Fruit fly (Drosophila melanogaster) whole organism, embryonic: ENCODE results near the gene CG43797.

Source experiments
- ATbp ChIP-seq: fragments of 200-800 bp; sonication (Bioruptor generic); optimal IDR thresholded peaks from 2 replicates; lab custom pipeline; 2017; ENCODE audit warnings: missing biosample characterization, mild to moderate bottlenecking, missing genetic modification characterization, missing genetic modification reagents
- Awh ChIP-seq: fragments of 200-800 bp; sonication (Bioruptor generic); IDR thresholded peaks from 2 replicates; pipeline ENCODE4, ENCODE4 v1.3.6; 2022; ENCODE audit warnings: missing biosample characterization, missing genetic modification characterization
- CG10274 ChIP-seq: fragments of 200-800 bp; sonication (Bioruptor generic); optimal IDR thresholded peaks from 3 replicates; lab custom pipeline; 2017; ENCODE audit warnings: missing biosample characterization, mild to moderate bottlenecking, missing genetic modification characterization
- CG12744 ChIP-seq: fragments of 200-800 bp; sonication (Bioruptor generic); optimal IDR thresholded peaks from 2 replicates; lab custom pipeline; 2016; ENCODE audit warnings: missing biosample characterization, missing genetic modification characterization
- CG12942 ChIP-seq: fragments of 200-800 bp; sonication (Bioruptor generic); optimal IDR thresholded peaks from 3 replicates; lab custom pipeline; 2016; ENCODE audit warnings: missing biosample characterization, missing genetic modification characterization
- CG13624 ChIP-seq: fragments of 200-800 bp; sonication (Bioruptor generic); optimal IDR thresholded peaks from 2 replicates; lab custom pipeline; 2016; ENCODE audit warnings: missing biosample characterization, missing genetic modification characterization
- CG14050 ChIP-seq: fragments of 200-800 bp; sonication (Bioruptor generic); IDR thresholded peaks from 3 replicates; pipeline ENCODE4 v1.3.6; 2022; ENCODE audit warnings: missing biosample characterization, missing genetic modification characterization
- CG14965 ChIP-seq: fragments of 200-800 bp; sonication (Bioruptor generic); optimal IDR thresholded peaks from 2 replicates; lab custom pipeline; 2016; ENCODE audit warnings: missing biosample characterization, missing genetic modification characterization, borderline replicate concordance
- CG15073 ChIP-seq: fragments of 200-800 bp; sonication (Bioruptor generic); optimal IDR thresholded peaks from 2 replicates; lab custom pipeline; 2016; ENCODE audit warnings: missing biosample characterization, missing genetic modification characterization
- CG1603 ChIP-seq: fragments of 200-800 bp; sonication (Bioruptor generic); optimal IDR thresholded peaks from 2 replicates; lab custom pipeline; 2019; ENCODE audit warnings: missing biosample characterization, mild to moderate bottlenecking, missing genetic modification characterization, moderate library complexity
- CG17361 ChIP-seq: fragments of 200-800 bp; sonication (Bioruptor generic); IDR thresholded peaks from 3 replicates; pipeline ENCODE4 v1.3.6; 2022; ENCODE audit warnings: missing biosample characterization, missing genetic modification characterization
- CG17912 ChIP-seq: fragments of 200-800 bp; sonication (Bioruptor generic); optimal IDR thresholded peaks from 2 replicates; lab custom pipeline; 2018; ENCODE audit warnings: missing biosample characterization, mild to moderate bottlenecking, missing genetic modification characterization
- CG2129 ChIP-seq: fragments of 200-800 bp; sonication (Bioruptor generic); IDR thresholded peaks from 2 replicates; pipeline ENCODE4 v1.3.6; 2022; ENCODE audit warnings: missing biosample characterization, missing genetic modification characterization; ENCODE audit not compliant: partially characterized antibody
- CG30403 ChIP-seq: fragments of 200-800 bp; sonication (Bioruptor generic); optimal IDR thresholded peaks from 3 replicates; lab custom pipeline; 2016; ENCODE audit warnings: missing biosample characterization, missing genetic modification characterization
- CG32532 ChIP-seq: fragments of 200-800 bp; sonication (Bioruptor generic); IDR thresholded peaks from 2 replicates; pipeline ENCODE4 v1.3.6; 2022; ENCODE audit warnings: missing biosample characterization, missing genetic modification characterization
- CG32767 ChIP-seq: fragments of 200-800 bp; sonication (Bioruptor generic); IDR thresholded peaks from 2 replicates; pipeline ENCODE4 v1.3.6; 2022; ENCODE audit warnings: missing biosample characterization, missing genetic modification characterization
- CG34376 ChIP-seq: fragments of 200-800 bp; sonication (Bioruptor generic); optimal IDR thresholded peaks from 2 replicates; lab custom pipeline; 2018; ENCODE audit warnings: missing biosample characterization, mild to moderate bottlenecking, missing genetic modification characterization
- CG34422 ChIP-seq: fragments of 200-800 bp; sonication (Bioruptor generic); IDR thresholded peaks from 3 replicates; pipeline ENCODE4 v1.3.6; 2022; ENCODE audit warnings: missing biosample characterization, missing genetic modification characterization
- CG5180 ChIP-seq: fragments of 200-800 bp; sonication (Bioruptor generic); optimal IDR thresholded peaks from 3 replicates; lab custom pipeline; 2017; ENCODE audit warnings: missing biosample characterization, missing genetic modification characterization, mild to moderate bottlenecking, moderate library complexity, missing genetic modification reagents
- CG6272 ChIP-seq: fragments of 200-800 bp; sonication (Bioruptor generic); IDR thresholded peaks from 2 replicates; pipeline ENCODE4 v1.3.6; 2022; ENCODE audit warnings: missing biosample characterization, missing genetic modification characterization
- CG7357 ChIP-seq: fragments of 200-800 bp; sonication (Bioruptor generic); IDR thresholded peaks from 3 replicates; pipeline ENCODE4 v1.3.6; 2022; ENCODE audit warnings: missing biosample characterization, missing genetic modification characterization
- CG8281 ChIP-seq: fragments of 200-800 bp; sonication (Bioruptor generic); optimal IDR thresholded peaks from 2 replicates; lab custom pipeline; 2018; ENCODE audit warnings: missing biosample characterization, mild to moderate bottlenecking, missing genetic modification characterization, moderate library complexity
- CHES-1-like ChIP-seq: fragments of 200-800 bp; sonication (Bioruptor generic); optimal IDR thresholded peaks from 2 replicates; lab custom pipeline; 2016; ENCODE audit warnings: missing biosample characterization, missing genetic modification characterization
- CTCF ChIP-seq: fragments of 200-800 bp; sonication (Bioruptor generic); optimal IDR thresholded peaks from 2 replicates; lab custom pipeline; 2017; ENCODE audit warnings: missing biosample characterization, mild to moderate bottlenecking, missing genetic modification characterization, moderate library complexity
- Hmr ChIP-seq: fragments of 200-800 bp; sonication (Bioruptor generic); optimal IDR thresholded peaks from 3 replicates; lab custom pipeline; 2017; ENCODE audit warnings: mild to moderate bottlenecking, missing biosample characterization, missing genetic modification reagents, missing genetic modification characterization
- Meics ChIP-seq: fragments of 200-800 bp; sonication (Bioruptor generic); optimal IDR thresholded peaks from 2 replicates; lab custom pipeline; 2017; ENCODE audit warnings: missing biosample characterization, mild to moderate bottlenecking, missing genetic modification characterization
- NK7.1 ChIP-seq: fragments of 200-800 bp; sonication (Bioruptor generic); optimal IDR thresholded peaks from 3 replicates; lab custom pipeline; 2016; ENCODE audit warnings: missing biosample characterization, missing genetic modification characterization
- Pdp1 ChIP-seq, 2 experiments: fragments of 200-800 bp; sonication (Bioruptor generic); optimal IDR thresholded peaks; 3 replicates each; lab custom pipeline; 2016; ENCODE audit warnings: missing biosample characterization in 2 of 2, missing genetic modification characterization in 2 of 2, mild to moderate bottlenecking in 1 of 2, moderate library complexity in 1 of 2
- Sry-β ChIP-seq: fragments of 200-800 bp; sonication (Bioruptor generic); optimal IDR thresholded peaks from 2 replicates; lab custom pipeline; 2018; ENCODE audit warnings: missing biosample characterization, mild to moderate bottlenecking, missing genetic modification characterization, moderate library complexity
- Sry-δ ChIP-seq: fragments of 200-800 bp; sonication (Bioruptor generic); optimal IDR thresholded peaks from 2 replicates; lab custom pipeline; 2016; ENCODE audit warnings: missing biosample characterization, missing genetic modification characterization
- ap ChIP-seq: fragments of 200-800 bp; sonication (Bioruptor generic); IDR thresholded peaks from 2 replicates; pipeline ENCODE4 v1.3.6; 2022; ENCODE audit warnings: missing biosample characterization, missing genetic modification characterization
- cad ChIP-seq: fragments of >200 bp; optimal IDR thresholded peaks from 2 replicates; lab custom pipeline; 2017; ENCODE audit warnings: missing biosample characterization, missing genetic modification characterization
- caup ChIP-seq: fragments of 200-800 bp; sonication (Bioruptor generic); optimal IDR thresholded peaks from 3 replicates; lab custom pipeline; 2017; ENCODE audit warnings: missing biosample characterization, mild to moderate bottlenecking, missing genetic modification characterization, moderate library complexity; ENCODE audit not compliant: severe bottlenecking
- chinmo ChIP-seq: fragments of 200-800 bp; sonication (Bioruptor generic); IDR thresholded peaks from 4 replicates; pipeline ENCODE4 v1.3.6; 2022; ENCODE audit warnings: missing biosample characterization, missing genetic modification characterization; ENCODE audit not compliant: partially characterized antibody
- chm ChIP-seq: fragments of 200-800 bp; sonication (Bioruptor generic); IDR thresholded peaks from 2 replicates; pipeline ENCODE4 v1.3.6; 2022; ENCODE audit warnings: missing biosample characterization, missing genetic modification characterization
- cwo ChIP-seq: fragments of 200-800 bp; sonication (Bioruptor generic); optimal IDR thresholded peaks from 3 replicates; lab custom pipeline; 2017; ENCODE audit warnings: missing biosample characterization, missing genetic modification characterization, mild to moderate bottlenecking, moderate library complexity, missing genetic modification reagents
- dysf ChIP-seq: fragments of 200-800 bp; sonication (Bioruptor generic); IDR thresholded peaks from 3 replicates; pipeline ENCODE4 v1.3.6; 2022; ENCODE audit warnings: missing biosample characterization, missing genetic modification characterization
- emc ChIP-seq: fragments of 200-800 bp; sonication (Bioruptor generic); optimal IDR thresholded peaks from 2 replicates; lab custom pipeline; 2016; ENCODE audit warnings: missing biosample characterization, missing genetic modification characterization
- gcm ChIP-seq: fragments of 200-800 bp; sonication (Bioruptor generic); optimal IDR thresholded peaks from 2 replicates; lab custom pipeline; 2019; ENCODE audit warnings: missing biosample characterization, mild to moderate bottlenecking, missing genetic modification characterization, moderate library complexity
- gem ChIP-seq: fragments of 200-800 bp; sonication (Bioruptor generic); optimal IDR thresholded peaks from 2 replicates; lab custom pipeline; 2019; ENCODE audit warnings: missing biosample characterization, mild to moderate bottlenecking, missing genetic modification characterization, moderate library complexity
- gsb ChIP-seq: fragments of 200-800 bp; sonication (Bioruptor generic); IDR thresholded peaks from 2 replicates; pipeline ENCODE4 v1.3.6; 2022; ENCODE audit warnings: missing biosample characterization, missing genetic modification characterization
- pan ChIP-seq, 4 experiments: fragments of >200 bp in 3 of 4; fragments of 200-800 bp in 1 of 4; sonication (Bioruptor generic) in 1 of 4; optimal IDR thresholded peaks in 3 of 4; IDR thresholded peaks in 1 of 4; 2 replicates each; pipeline versions ENCODE4 v1.3.6 to Lab custom; 2017 to 2022; ENCODE audit warnings: missing biosample characterization in 2 of 4, missing genetic modification characterization in 2 of 4, mixed read lengths in 1 of 4
- repo ChIP-seq: fragments of 200-800 bp; sonication (Bioruptor generic); optimal IDR thresholded peaks from 2 replicates; lab custom pipeline; 2016; ENCODE audit warnings: missing biosample characterization, missing genetic modification characterization
- row ChIP-seq: fragments of 200-800 bp; sonication (Bioruptor generic); IDR thresholded peaks from 3 replicates; pipeline ENCODE4 v1.3.6; 2022; ENCODE audit warnings: missing biosample characterization, missing genetic modification characterization
- sna ChIP-seq: fragments of 200-800 bp; sonication (Bioruptor generic); IDR thresholded peaks from 2 replicates; pipeline ENCODE4 v1.3.6; 2022; ENCODE audit warnings: missing biosample characterization, missing genetic modification characterization; ENCODE audit not compliant: partially characterized antibody
- sug ChIP-seq: fragments of 200-800 bp; optimal IDR thresholded peaks from 2 replicates; lab custom pipeline; 2019; ENCODE audit warnings: missing biosample characterization, mild to moderate bottlenecking, missing genetic modification characterization, moderate library complexity
- toy ChIP-seq: fragments of 200-800 bp; sonication (Bioruptor generic); IDR thresholded peaks from 2 replicates; pipeline ENCODE4 v1.3.6; 2022; ENCODE audit warnings: missing biosample characterization, missing genetic modification characterization
- ttk ChIP-seq: fragments of 200-800 bp; sonication (Bioruptor generic); IDR thresholded peaks from 2 replicates; pipeline ENCODE4 v2.1.2; 2022; ENCODE audit warnings: missing biosample characterization, missing genetic modification characterization

CG43797 gene

DNA sequence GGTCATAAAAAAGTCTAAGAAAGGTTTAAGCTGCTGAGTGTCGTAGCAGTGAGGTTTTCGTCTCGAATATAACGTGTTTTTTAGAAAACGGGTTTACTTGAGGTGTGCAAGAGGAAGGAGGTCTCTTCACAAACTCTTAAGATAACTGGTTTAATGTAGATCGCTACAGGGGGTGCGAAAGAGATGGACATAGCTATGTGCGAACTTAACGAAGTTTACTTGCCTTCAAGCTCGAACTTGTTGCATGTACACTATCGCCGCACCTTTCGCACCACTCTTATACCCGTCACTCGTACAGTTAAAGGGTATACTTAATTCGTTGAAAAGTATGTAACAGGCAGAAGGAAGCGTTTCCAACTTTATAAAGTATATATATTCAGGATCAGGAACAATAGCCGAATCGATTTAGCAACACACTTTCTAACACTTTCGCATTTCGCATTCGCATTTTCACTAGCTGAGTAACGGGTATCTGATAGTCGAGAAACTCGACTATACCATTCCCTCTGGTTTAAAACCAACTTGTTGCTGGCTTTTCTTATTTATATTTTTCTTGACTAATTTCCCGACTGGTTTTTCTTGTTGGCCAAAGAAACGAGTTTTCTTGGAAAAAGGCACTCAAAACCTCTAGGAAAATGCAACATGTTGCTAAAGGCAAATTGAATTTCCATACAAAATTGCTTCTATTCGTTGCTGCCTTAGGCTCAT, 30.6 kb downstream of the CG43797 start (continued):
- TF ChIP-seq CG13624: peak; percentile 67
- TF ChIP-seq ATbp: peak; percentile 84
- TF ChIP-seq repo (GFP tag; lab: Kevin White, UChicago): peak; percentile 80
- TF ChIP-seq CG2129 (GFP tag; lab: Robert Waterston, UW): no peak
- peak; percentile 73 for TF ChIP-seq CG14050
- TF ChIP-seq Sry-β (GFP tag; lab: Kevin White, UChicago): peak; percentile 22
- peak; percentile 92 for TF ChIP-seq gem
- peak; percentile 94 for TF ChIP-seq CG1603 (tag; lab: Kevin White, UChicago)
- TF ChIP-seq cwo (GFP tag; lab: Kevin White, UChicago): peak; percentile 53
- peak; percentile 87; the same call in 1 of the 2 replicates for TF ChIP-seq ttk (GFP tag; lab: Robert Waterston, UW)
- peak; percentile 15 for TF ChIP-seq emc
- peak; percentile 27 for TF ChIP-seq Sry-δ
- TF ChIP-seq CG34422 (GFP tag; lab: Robert Waterston, UW): peak; percentile 84
- TF ChIP-seq CHES-1-like (GFP tag; lab: Kevin White, UChicago): peak; percentile 65
- peak; percentile 75 for TF ChIP-seq CG12942 (GFP tag; lab: Kevin White, UChicago)
- TF ChIP-seq chm: peak; percentile 89
- peak; percentile 85 for TF ChIP-seq CG30403 (GFP tag; lab: Kevin White, UChicago)
- peak; percentile 14 for TF ChIP-seq CG17912 (GFP tag; lab: Kevin White, UChicago)
- peak; percentile 71 for TF ChIP-seq Meics
- peak; percentile 80; the same call in 1 of the 2 replicates for TF ChIP-seq CG32767 (GFP tag; lab: Robert Waterston, UW)
- TF ChIP-seq toy: peak; percentile 46; the same call in 1 of the 2 replicates
- TF ChIP-seq caup (GFP tag; lab: Kevin White, UChicago): peak; percentile 50
- peak; percentile 83 for TF ChIP-seq CG32532 (GFP tag; lab: Robert Waterston, UW)
- TF ChIP-seq CG12744 (GFP tag; lab: Kevin White, UChicago): peak; percentile 32
- TF ChIP-seq dysf (GFP tag; lab: Robert Waterston, UW): peak; percentile 91
- peak; percentile 37 for TF ChIP-seq CG15073 (GFP tag; lab: Kevin White, UChicago)
- peak; percentile 83 for TF ChIP-seq gcm
- peak; percentile 80 for TF ChIP-seq Pdp1 (GFP tag; optimal IDR thresholded peaks at IDR 0.05; lab: Kevin White, UChicago)
- TF ChIP-seq CG14965: no peak
- TF ChIP-seq CTCF (GFP tag; lab: Kevin White, UChicago): no peak
- TF ChIP-seq CG17361: peak; percentile 91
- TF ChIP-seq NK7.1 (GFP tag; lab: Kevin White, UChicago): peak; percentile 55
- TF ChIP-seq gsb (GFP tag; lab: Robert Waterston, UW): peak; percentile 58
- peak; percentile 63 for TF ChIP-seq CG8281 (tag; lab: Kevin White, UChicago)
- TF ChIP-seq CG10274 (GFP tag; lab: Kevin White, UChicago): peak; percentile 18
- TF ChIP-seq pan (optimal IDR thresholded peaks at IDR 0.05; lab: Kevin White, UChicago): peak in 1 of 2 experiments; percentile 57
- TF ChIP-seq pan (GFP tag; optimal IDR thresholded peaks at IDR 0.05 in 1 of 2, IDR thresholded peaks at IDR 0.05 in 1 of 2): peak in 1 of 2 experiments; percentile 88
- peak; percentile 98 for TF ChIP-seq CG5180 (GFP tag; lab: Kevin White, UChicago)
- peak; percentile 87 for TF ChIP-seq ap (GFP tag; lab: Robert Waterston, UW)
- 0 out of 4 replicates have a peak, but pooled peaks have one; percentile 62 for TF ChIP-seq chinmo (GFP tag; lab: Robert Waterston, UW)
- no peak; the same call in none of the 2 replicates for TF ChIP-seq CG6272 (GFP tag; lab: Robert Waterston, UW)
- peak; percentile 67 for TF ChIP-seq Hmr (GFP tag; lab: Kevin White, UChicago)
- TF ChIP-seq CG7357 (GFP tag; lab: Robert Waterston, UW): peak; percentile 79
- peak; percentile 91 for TF ChIP-seq row (GFP tag; lab: Robert Waterston, UW)
- no peak for TF ChIP-seq CG34376
- peak; percentile 89 for TF ChIP-seq Awh (GFP tag; lab: Robert Waterston, UW)
- TF ChIP-seq sna: peak; percentile 77
- peak; percentile 36 for TF ChIP-seq sug (tag; lab: Kevin White, UChicago)
- no peak for TF ChIP-seq cad (GFP tag; lab: Kevin White, UChicago)
